Worm (Caenorhabditis elegans): ENCODE measurements around the gene F53H2.3.

ce11 chrV:20455637-20456036 is 44.1 kb upstream of the F53H2.3 start:
- TF ChIP-seq nhr-12 (tag; optimal IDR thresholded peaks at IDR 0.05): no peak
- no peak for TF ChIP-seq blmp-1 (tag; optimal IDR thresholded peaks at IDR 0.05; ENCODE audit: insufficient read depth)
- TF ChIP-seq lin-11 (tag; optimal IDR thresholded peaks at IDR 0.05): no peak
- no peak for TF ChIP-seq nhr-11 (tag; optimal IDR thresholded peaks at IDR 0.05)

Data from whole organism, L2 larva.